Fruit fly (Drosophila melanogaster) S2 (cell line): Measurements from ENCODE around the gene Proc.

Source experiments
- CG8478 ChIP-seq: fragments of >200 bp; optimal IDR thresholded peaks from 2 replicates; lab custom pipeline; 2018
- CTCF ChIP-seq, 2 experiments: fragments of >200 bp; optimal IDR thresholded peaks; 2 replicates each; lab custom pipeline; 2018

- TF ChIP-seq CG8478 (no peak), CTCF (optimal IDR thresholded peaks at IDR 0.05; lab: Kevin White, UChicago) (no peak)
Observed at dm6 chr2L:7876520-7877232, 5.4 kb upstream of the Proc start.
